Worm (Caenorhabditis elegans) whole organism, L2 larva: Measurements from ENCODE around the gene srbc-32.

Source experiments
- ZK546.5 ChIP-seq: sonication (generic microtip); optimal IDR thresholded peaks from 2 replicates; lab custom pipeline; 2017; ENCODE audit warnings: missing biosample characterization, missing genetic modification characterization
- alr-1 ChIP-seq: fragments of 150-350 bp; optimal IDR thresholded peaks from 2 replicates; lab custom pipeline; 2014; ENCODE audit warnings: missing biosample characterization, missing genetic modification characterization
- aly-2 ChIP-seq: fragments of 150-350 bp; optimal IDR thresholded peaks from 2 replicates; lab custom pipeline; 2014; ENCODE audit warnings: missing biosample characterization, missing genetic modification characterization
- ama-1 ChIP-seq: fragments of 150-350 bp; optimal IDR thresholded peaks from 2 replicates; lab custom pipeline; 2018; ENCODE audit warnings: inconsistent platforms
- ceh-82 ChIP-seq: fragments of 150-350 bp; optimal IDR thresholded peaks from 2 replicates; lab custom pipeline; 2014; ENCODE audit warnings: missing biosample characterization, missing genetic modification characterization
- dmd-4 ChIP-seq: sonication (generic microtip); optimal IDR thresholded peaks from 2 replicates; lab custom pipeline; 2017; ENCODE audit warnings: missing biosample characterization, missing genetic modification characterization
- egl-27 ChIP-seq: sonication (generic microtip); optimal IDR thresholded peaks from 3 replicates; lab custom pipeline; 2017; ENCODE audit warnings: missing biosample characterization, missing genetic modification reagents, missing genetic modification characterization
- lin-11 ChIP-seq: fragments of 150-350 bp; sonication (generic microtip); optimal IDR thresholded peaks from 2 replicates; lab custom pipeline; 2014; ENCODE audit warnings: missing biosample characterization, missing genetic modification characterization, inconsistent platforms, mixed read lengths
- nhr-10 ChIP-seq: sonication (generic microtip); optimal IDR thresholded peaks from 2 replicates; lab custom pipeline; 2017; ENCODE audit warnings: missing biosample characterization, missing genetic modification characterization
- snpc-4 ChIP-seq: fragments of 150-350 bp; optimal IDR thresholded peaks from 2 replicates; lab custom pipeline; 2014; ENCODE audit warnings: missing biosample characterization, missing genetic modification characterization
- unc-62 ChIP-seq: fragments of 150-350 bp; optimal IDR thresholded peaks from 2 replicates; lab custom pipeline; 2014; ENCODE audit warnings: missing biosample characterization, missing genetic modification reagents, missing genetic modification characterization
- ztf-4 ChIP-seq: fragments of 150-350 bp; optimal IDR thresholded peaks from 2 replicates; lab custom pipeline; 2014; ENCODE audit warnings: missing biosample characterization, missing genetic modification characterization

- no peak for TF ChIP-seq ztf-4 (tag; lab: Kevin White, UChicago)
- no peak for TF ChIP-seq alr-1 (tag; lab: Kevin White, UChicago)
- TF ChIP-seq ceh-82 (tag; lab: Kevin White, UChicago), result no peak
- no peak for TF ChIP-seq ZK546.5 (tag; lab: Kevin White, UChicago)
- TF ChIP-seq unc-62 (GFP tag; lab: Kevin White, UChicago), result no peak
- TF ChIP-seq nhr-10 (tag; lab: Kevin White, UChicago), result no peak
- TF ChIP-seq aly-2, result no peak
- no peak for TF ChIP-seq lin-11 (tag; lab: Kevin White, UChicago)
- TF ChIP-seq dmd-4 (tag; lab: Kevin White, UChicago), result no peak
- no peak for TF ChIP-seq egl-27 (tag; lab: Kevin White, UChicago)
- TF ChIP-seq ama-1 (lab: Kevin White, UChicago), result no peak
- TF ChIP-seq snpc-4 (tag; lab: Kevin White, UChicago), result no peak
These were observed 40.1 kb upstream of the srbc-32 start, which contains the start of gene str-260 for ce11 chrV:3526882-3527281.
